Worm (Caenorhabditis elegans) whole organism, young adult: ENCODE measurements around the gene ZK792.12.
A peak's percentile ranks its signal among the peaks of the same experiment; 100 is the strongest.

Experiments used
- B0336.3 ChIP-seq: fragments of 200-800 bp; sonication (Bioruptor generic); IDR thresholded peaks from 2 replicates; pipeline ENCODE4 v1.3.6; 2022; ENCODE audit warnings: missing genetic modification characterization, missing compliant biosample characterization
- D2030.7 ChIP-seq: fragments of 200-800 bp; sonication (Bioruptor generic); IDR thresholded peaks from 2 replicates; pipeline ENCODE4 v1.3.6; 2022; ENCODE audit warnings: missing genetic modification reagents, missing genetic modification characterization, missing compliant biosample characterization
- F10E7.11 ChIP-seq: sonication (generic microtip); optimal IDR thresholded peaks from 2 replicates; lab custom pipeline; 2017; ENCODE audit warnings: mild to moderate bottlenecking, missing genetic modification characterization, moderate library complexity, missing compliant biosample characterization
- F22D6.2 ChIP-seq: sonication (generic microtip); optimal IDR thresholded peaks from 2 replicates; lab custom pipeline; 2016; ENCODE audit warnings: mild to moderate bottlenecking, missing genetic modification characterization, missing compliant biosample characterization
- F33H1.4 ChIP-seq: fragments of 200-800 bp; sonication (Bioruptor generic); IDR thresholded peaks from 2 replicates; pipeline ENCODE4 v1.3.6; 2022; ENCODE audit warnings: missing genetic modification reagents, missing genetic modification characterization, missing compliant biosample characterization
- F37B4.10 ChIP-seq: fragments of 200-800 bp; sonication (Bioruptor generic); IDR thresholded peaks from 2 replicates; pipeline ENCODE4 v1.3.6; 2022; ENCODE audit warnings: missing genetic modification characterization, missing compliant biosample characterization
- F39B2.1 ChIP-seq: fragments of 200-800 bp; sonication (Bioruptor generic); IDR thresholded peaks from 2 replicates; pipeline ENCODE4 v1.3.6; 2022; ENCODE audit warnings: missing genetic modification reagents, missing genetic modification characterization, missing compliant biosample characterization
- F52B5.7 ChIP-seq: sonication (generic microtip); optimal IDR thresholded peaks from 2 replicates; lab custom pipeline; 2016; ENCODE audit warnings: mild to moderate bottlenecking, missing genetic modification characterization, missing compliant biosample characterization
- F57C9.4 ChIP-seq: sonication (generic microtip); optimal IDR thresholded peaks from 2 replicates; lab custom pipeline; 2017; ENCODE audit warnings: mild to moderate bottlenecking, missing genetic modification characterization, missing compliant biosample characterization
- K12H6.12 ChIP-seq: fragments of 200-800 bp; sonication (Bioruptor generic); optimal IDR thresholded peaks from 2 replicates; lab custom pipeline; 2018; ENCODE audit warnings: mild to moderate bottlenecking, missing genetic modification characterization, missing compliant biosample characterization
- Y67H2A.10 ChIP-seq: fragments of 200-800 bp; sonication (Bioruptor generic); conservative IDR thresholded peaks from 2 replicates; pipeline ENCODE4 v1.3.6; 2022; ENCODE audit warnings: missing genetic modification reagents, missing genetic modification characterization, missing compliant biosample characterization
- ZK185.1 ChIP-seq: sonication (generic microtip); optimal IDR thresholded peaks from 2 replicates; lab custom pipeline; 2016; ENCODE audit warnings: mild to moderate bottlenecking, missing genetic modification characterization, missing compliant biosample characterization; ENCODE audit not compliant: poor library complexity, severe bottlenecking
- akir-1 ChIP-seq: fragments of 200-800 bp; sonication (Bioruptor generic); optimal IDR thresholded peaks from 2 replicates; lab custom pipeline; 2018; ENCODE audit warnings: mild to moderate bottlenecking, missing genetic modification characterization, moderate library complexity, missing compliant biosample characterization
- aptf-2 ChIP-seq: fragments of 200-800 bp; sonication (Bioruptor generic); conservative IDR thresholded peaks from 2 replicates; pipeline ENCODE4 v1.3.6; 2022; ENCODE audit warnings: missing genetic modification reagents, missing genetic modification characterization, missing compliant biosample characterization
- attf-3 ChIP-seq: fragments of 200-800 bp; sonication (Bioruptor generic); conservative IDR thresholded peaks from 2 replicates; pipeline ENCODE4 v1.3.6; 2022; ENCODE audit warnings: missing genetic modification reagents, missing genetic modification characterization, missing compliant biosample characterization
- bed-2 ChIP-seq: fragments of 200-800 bp; sonication (Bioruptor generic); IDR thresholded peaks from 2 replicates; pipeline ENCODE4 v1.3.6; 2022; ENCODE audit warnings: missing genetic modification reagents, missing genetic modification characterization, missing compliant biosample characterization
- ceh-100 ChIP-seq: fragments of 200-800 bp; sonication (Bioruptor generic); IDR thresholded peaks from 2 replicates; pipeline ENCODE4 v1.3.6; 2022; ENCODE audit warnings: missing genetic modification reagents, missing genetic modification characterization, missing compliant biosample characterization
- die-1 ChIP-seq: sonication (generic microtip); optimal IDR thresholded peaks from 2 replicates; lab custom pipeline; 2016; ENCODE audit warnings: missing genotype, mild to moderate bottlenecking, missing genetic modification characterization, missing compliant biosample characterization
- him-1 ChIP-seq: sonication (generic microtip); optimal IDR thresholded peaks from 2 replicates; lab custom pipeline; 2016; ENCODE audit warnings: missing genotype, missing genetic modification reagents, missing genetic modification characterization, missing compliant biosample characterization
- hmg-20 ChIP-seq: fragments of 200-800 bp; sonication (Bioruptor generic); IDR thresholded peaks from 2 replicates; pipeline ENCODE4 v1.3.6; 2022; ENCODE audit warnings: missing genetic modification reagents, missing genetic modification characterization, missing compliant biosample characterization
- hrde-1 ChIP-seq: sonication (generic microtip); optimal IDR thresholded peaks from 2 replicates; lab custom pipeline; 2016; ENCODE audit warnings: missing genetic modification characterization, mild to moderate bottlenecking, missing compliant biosample characterization, moderate library complexity, missing genotype, missing genetic modification reagents, borderline replicate concordance
- lag-1 ChIP-seq: fragments of 200-800 bp; sonication (Bioruptor generic); IDR thresholded peaks from 2 replicates; pipeline ENCODE4 v1.3.6; 2022; ENCODE audit warnings: missing genetic modification reagents, missing genetic modification characterization, missing compliant biosample characterization
- let-526 ChIP-seq: fragments of 200-800 bp; sonication (Bioruptor generic); IDR thresholded peaks from 2 replicates; pipeline ENCODE4 v1.3.6; 2022; ENCODE audit warnings: missing genetic modification reagents, missing genetic modification characterization, missing compliant biosample characterization
- lin-26 ChIP-seq: fragments of 200-800 bp; sonication (Bioruptor generic); IDR thresholded peaks from 2 replicates; pipeline ENCODE4 v1.3.6; 2022; ENCODE audit warnings: missing genetic modification reagents, missing genetic modification characterization, missing compliant biosample characterization
- lin-35 ChIP-seq, 3 experiments: fragments of 150-350 bp in 2 of 3; sonication (generic microtip) in 1 of 3; optimal IDR thresholded peaks; 2 replicates each; lab custom pipeline; 2014 to 2018; ENCODE audit warnings: missing biosample characterization in 3 of 3, missing genetic modification characterization in 3 of 3, missing genetic modification reagents in 3 of 3
- lir-1 ChIP-seq: fragments of 200-800 bp; sonication (Bioruptor generic); conservative IDR thresholded peaks from 2 replicates; pipeline ENCODE4 v1.3.6; 2022; ENCODE audit warnings: missing genetic modification reagents, missing genetic modification characterization, missing compliant biosample characterization
- lsy-27 ChIP-seq: sonication (generic microtip); optimal IDR thresholded peaks from 2 replicates; lab custom pipeline; 2017; ENCODE audit warnings: missing genetic modification characterization, mild to moderate bottlenecking, missing compliant biosample characterization, antibody characterized with exemption, missing genotype, borderline replicate concordance; ENCODE audit not compliant: insufficient read depth
- madf-10 ChIP-seq: sonication (generic microtip); optimal IDR thresholded peaks from 2 replicates; lab custom pipeline; 2016; ENCODE audit warnings: mild to moderate bottlenecking, missing genetic modification characterization, missing compliant biosample characterization
- mel-28 ChIP-seq: sonication (generic microtip); optimal IDR thresholded peaks from 2 replicates; lab custom pipeline; 2016; ENCODE audit warnings: borderline replicate concordance, mild to moderate bottlenecking, missing genetic modification characterization, missing compliant biosample characterization
- mes-4 ChIP-seq: sonication (generic microtip); optimal IDR thresholded peaks from 2 replicates; lab custom pipeline; 2016; ENCODE audit warnings: missing genotype, missing genetic modification characterization, missing compliant biosample characterization
- nfyb-1 ChIP-seq: fragments of 200-800 bp; sonication (Bioruptor generic); IDR thresholded peaks from 2 replicates; pipeline ENCODE4 v1.3.6; 2022; ENCODE audit warnings: missing genetic modification reagents, missing genetic modification characterization, missing compliant biosample characterization
- nhr-120 ChIP-seq: fragments of 200-800 bp; sonication (Bioruptor generic); IDR thresholded peaks from 2 replicates; pipeline ENCODE4 v1.3.6; 2022; ENCODE audit warnings: missing genetic modification characterization, missing compliant biosample characterization
- nhr-179 ChIP-seq: sonication (generic microtip); optimal IDR thresholded peaks from 2 replicates; lab custom pipeline; 2016; ENCODE audit warnings: mild to moderate bottlenecking, missing genetic modification characterization, missing compliant biosample characterization
- rcor-1 ChIP-seq: fragments of 200-800 bp; sonication (Bioruptor generic); IDR thresholded peaks from 2 replicates; pipeline ENCODE4 v1.3.6; 2022; ENCODE audit warnings: missing genetic modification reagents, missing genetic modification characterization, missing compliant biosample characterization
- rec-8 ChIP-seq, 2 experiments: sonication (generic microtip); optimal IDR thresholded peaks; 2 replicates each; lab custom pipeline; 2016; ENCODE audit warnings: mild to moderate bottlenecking in 2 of 2, missing genetic modification characterization in 2 of 2, missing genetic modification reagents in 2 of 2, missing genotype in 2 of 2, missing biosample characterization in 1 of 2, missing compliant biosample characterization in 1 of 2, moderate library complexity in 1 of 2
- rpc-1 ChIP-seq, 2 experiments: fragments of 150-350 bp in 1 of 2; sonication (generic microtip) in 1 of 2; optimal IDR thresholded peaks; 2 replicates each; lab custom pipeline; 2014 to 2018; ENCODE audit warnings: missing biosample characterization in 1 of 2, missing genetic modification characterization in 1 of 2, missing genetic modification reagents in 1 of 2, missing genotype in 1 of 2
- snpc-1.1 ChIP-seq: sonication (generic microtip); optimal IDR thresholded peaks from 2 replicates; lab custom pipeline; 2017; ENCODE audit warnings: missing genetic modification characterization, mild to moderate bottlenecking, missing compliant biosample characterization, antibody characterized with exemption, moderate library complexity, missing genotype, missing genetic modification reagents; ENCODE audit not compliant: insufficient read depth
- snpc-3.4 ChIP-seq: sonication (generic microtip); optimal IDR thresholded peaks from 2 replicates; lab custom pipeline; 2017; ENCODE audit warnings: missing genetic modification characterization, mild to moderate bottlenecking, missing compliant biosample characterization, antibody characterized with exemption, moderate library complexity, missing genotype, missing genetic modification reagents
- somi-1 ChIP-seq: fragments of 200-800 bp; sonication (Bioruptor generic); optimal IDR thresholded peaks from 2 replicates; lab custom pipeline; 2018; ENCODE audit warnings: mild to moderate bottlenecking, missing genetic modification characterization, missing compliant biosample characterization
- tbp1 ChIP-seq: fragments of 200-800 bp; sonication (Bioruptor generic); optimal IDR thresholded peaks from 2 replicates; lab custom pipeline; 2018; ENCODE audit warnings: mild to moderate bottlenecking, missing genetic modification characterization, missing compliant biosample characterization
- unc-62 ChIP-seq: fragments of 150-350 bp; optimal IDR thresholded peaks from 2 replicates; lab custom pipeline; 2014; ENCODE audit warnings: missing biosample characterization, missing genetic modification reagents, missing genetic modification characterization
- xnd-1 ChIP-seq: sonication (generic microtip); optimal IDR thresholded peaks from 2 replicates; lab custom pipeline; 2016; ENCODE audit warnings: missing genotype, missing genetic modification reagents, missing genetic modification characterization, missing compliant biosample characterization
- zfh-2 ChIP-seq: fragments of 200-800 bp; sonication (Bioruptor generic); conservative IDR thresholded peaks from 2 replicates; pipeline ENCODE4 v1.3.6; 2022; ENCODE audit warnings: missing genetic modification reagents, missing genetic modification characterization, missing compliant biosample characterization
- zim-3 ChIP-seq: sonication (generic microtip); optimal IDR thresholded peaks from 2 replicates; lab custom pipeline; 2017; ENCODE audit warnings: mild to moderate bottlenecking, missing genetic modification characterization, moderate library complexity, missing compliant biosample characterization
- ztf-18 ChIP-seq: sonication (generic microtip); optimal IDR thresholded peaks from 2 replicates; lab custom pipeline; 2016; ENCODE audit warnings: missing genotype, mild to moderate bottlenecking, missing genetic modification characterization, missing compliant biosample characterization
- ztf-22 ChIP-seq: fragments of 200-800 bp; sonication (Bioruptor generic); optimal IDR thresholded peaks from 2 replicates; lab custom pipeline; 2018; ENCODE audit warnings: mild to moderate bottlenecking, missing genetic modification characterization, moderate library complexity, missing compliant biosample characterization
- ztf-26 ChIP-seq: sonication (generic microtip); optimal IDR thresholded peaks from 2 replicates; lab custom pipeline; 2017; ENCODE audit warnings: missing genetic modification characterization, missing compliant biosample characterization
- ztf-6 ChIP-seq: fragments of 200-800 bp; sonication (Bioruptor generic); IDR thresholded peaks from 2 replicates; pipeline ENCODE4 v1.3.6; 2022; ENCODE audit warnings: missing genetic modification reagents, missing genetic modification characterization, missing compliant biosample characterization

Gene ZK792.12

ce11 chrIV:11695634-11696033, 2.0 kb downstream of the ZK792.12 start (continued):
- TF ChIP-seq aptf-2 = no peak
- no peak for TF ChIP-seq lag-1
- no peak for TF ChIP-seq F10E7.11 (tag; lab: Kevin White, UChicago)
- TF ChIP-seq F39B2.1 (GFP tag; lab: Robert Waterston, UW) = no peak
- no peak for TF ChIP-seq ztf-26 (tag; lab: Kevin White, UChicago)
- TF ChIP-seq K12H6.12 (tag; lab: Kevin White, UChicago) = no peak
- no peak for TF ChIP-seq lsy-27 (tag; lab: Kevin White, UChicago)
- TF ChIP-seq snpc-1.1 (tag; lab: Kevin White, UChicago) = no peak
- TF ChIP-seq lin-35 (GFP tag; optimal IDR thresholded peaks at IDR 0.05; lab: Kevin White, UChicago) = no peak
- TF ChIP-seq ceh-100 (GFP tag; lab: Robert Waterston, UW) = no peak
- peak; percentile 76 for TF ChIP-seq him-1
- peak; percentile 43 for TF ChIP-seq tbp1 (GFP tag; lab: Kevin White, UChicago)
- no peak for TF ChIP-seq rpc-1 (optimal IDR thresholded peaks at IDR 0.05; lab: Kevin White, UChicago)
- TF ChIP-seq rpc-1 (tag; optimal IDR thresholded peaks at IDR 0.05; lab: Kevin White, UChicago) = no peak
- TF ChIP-seq ztf-6 (GFP tag; lab: Robert Waterston, UW) = no peak
- TF ChIP-seq mes-4 (tag; lab: Kevin White, UChicago) = no peak
- no peak for TF ChIP-seq F37B4.10 (GFP tag; lab: Robert Waterston, UW)
- no peak for TF ChIP-seq lir-1 (GFP tag; lab: Robert Waterston, UW)
- TF ChIP-seq mel-28 (tag; lab: Kevin White, UChicago) = no peak
- no peak for TF ChIP-seq hmg-20 (GFP tag; lab: Robert Waterston, UW)
- no peak for TF ChIP-seq unc-62 (GFP tag; lab: Kevin White, UChicago)
- TF ChIP-seq F22D6.2 = no peak
- TF ChIP-seq nhr-179 (tag; lab: Kevin White, UChicago) = no peak
- TF ChIP-seq F52B5.7 = no peak
- TF ChIP-seq rcor-1 = no peak
- peak; percentile 97 for TF ChIP-seq xnd-1 (tag; lab: Kevin White, UChicago)
- TF ChIP-seq F33H1.4 = peak; percentile 95
- no peak for TF ChIP-seq ZK185.1 (tag; lab: Kevin White, UChicago)
- no peak for TF ChIP-seq madf-10 (tag; lab: Kevin White, UChicago)
- no peak for TF ChIP-seq lin-26
- TF ChIP-seq zim-3 (tag; lab: Kevin White, UChicago) = no peak
- no peak for TF ChIP-seq ztf-22 (GFP tag; lab: Kevin White, UChicago)
- TF ChIP-seq akir-1 (GFP tag; lab: Kevin White, UChicago) = no peak
- no peak for TF ChIP-seq rec-8 (tag; optimal IDR thresholded peaks at IDR 0.05; lab: Kevin White, UChicago)
- TF ChIP-seq D2030.7 = peak; percentile 74
- no peak for TF ChIP-seq bed-2 (GFP tag; lab: Robert Waterston, UW)
- TF ChIP-seq nhr-120 = no peak
- peak; percentile 12 for TF ChIP-seq hrde-1
- TF ChIP-seq nfyb-1 (GFP tag; lab: Robert Waterston, UW) = no peak
- TF ChIP-seq attf-3 = no peak
- TF ChIP-seq let-526 (GFP tag; lab: Robert Waterston, UW) = no peak
- no peak for TF ChIP-seq ztf-18 (tag; lab: Kevin White, UChicago)
- TF ChIP-seq zfh-2 = no peak
- TF ChIP-seq F57C9.4 (tag; lab: Kevin White, UChicago) = no peak
- no peak for TF ChIP-seq B0336.3 (GFP tag; lab: Robert Waterston, UW)
- no peak for TF ChIP-seq die-1
- peak; percentile 25 for TF ChIP-seq snpc-3.4
- TF ChIP-seq Y67H2A.10 (GFP tag; lab: Robert Waterston, UW) = no peak
- TF ChIP-seq somi-1 (GFP tag; lab: Kevin White, UChicago) = no peak
